Worm (Caenorhabditis elegans) whole organism, midembryonic: ENCODE data around the gene R186.8.

ENCODE experiments used
- flt-1 ChIP-seq: fragments of 200-800 bp; sonication (Bioruptor generic); IDR thresholded peaks from 2 replicates; pipeline ENCODE4 v1.3.6; 2022; ENCODE audit warnings: missing genetic modification characterization, missing compliant biosample characterization
- med-1 ChIP-seq: sonication (generic microtip); optimal IDR thresholded peaks from 2 replicates; lab custom pipeline; 2017; ENCODE audit warnings: missing genetic modification characterization, mild to moderate bottlenecking, missing compliant biosample characterization, antibody characterized with exemption, missing genetic modification reagents; ENCODE audit not compliant: insufficient read depth
- ref-1 ChIP-seq: fragments of 200-800 bp; sonication (Bioruptor generic); conservative IDR thresholded peaks from 2 replicates; pipeline ENCODE4 v1.3.6; 2022; ENCODE audit warnings: missing genetic modification reagents, missing genetic modification characterization, missing compliant biosample characterization
- ztf-23 ChIP-seq: fragments of 200-800 bp; sonication (Bioruptor generic); IDR thresholded peaks from 2 replicates; pipeline ENCODE4 v1.3.6; 2022; ENCODE audit warnings: missing genetic modification reagents, missing genetic modification characterization, missing compliant biosample characterization

ce11 chrV:12999559-12999958, 31.8 kb upstream of the R186.8 start, which contains the start of gene far-4:
- TF ChIP-seq ztf-23 (GFP tag; lab: Robert Waterston, UW): no peak
- no peak for TF ChIP-seq ref-1 (GFP tag; lab: Robert Waterston, UW)
- TF ChIP-seq flt-1 (GFP tag; lab: Robert Waterston, UW): no peak
- TF ChIP-seq med-1 (GFP tag; lab: Kevin White, UChicago): no peak
